Fruit fly (Drosophila melanogaster) whole organism, prepupa: ENCODE results near the gene tyf.

Experiments used
- Blimp-1 ChIP-seq: fragments of 200-800 bp; sonication (Bioruptor generic); optimal IDR thresholded peaks from 3 replicates; lab custom pipeline; 2017; ENCODE audit warnings: missing biosample characterization, missing genetic modification characterization, mild to moderate bottlenecking, moderate library complexity, missing genetic modification reagents
- CG11294 ChIP-seq: fragments of 200-800 bp; sonication (Bioruptor generic); IDR thresholded peaks from 2 replicates; pipeline ENCODE4 v1.3.6; 2022; ENCODE audit warnings: missing biosample characterization, missing genetic modification characterization
- CG11902 ChIP-seq: fragments of 200-800 bp; sonication (Bioruptor generic); optimal IDR thresholded peaks from 3 replicates; lab custom pipeline; 2016; ENCODE audit warnings: missing biosample characterization, missing genetic modification characterization
- CG15336 ChIP-seq: fragments of 200-800 bp; sonication (Bioruptor generic); IDR thresholded peaks from 2 replicates; pipeline ENCODE4 v1.3.6; 2022; ENCODE audit warnings: missing biosample characterization, missing genetic modification characterization
- CG16779 ChIP-seq: fragments of 200-800 bp; sonication (Bioruptor generic); optimal IDR thresholded peaks from 3 replicates; lab custom pipeline; 2017; ENCODE audit warnings: missing biosample characterization, mild to moderate bottlenecking, missing genetic modification characterization
- CG31627 ChIP-seq: fragments of 200-800 bp; sonication (Bioruptor generic); optimal IDR thresholded peaks from 3 replicates; lab custom pipeline; 2016; ENCODE audit warnings: missing biosample characterization, missing genetic modification characterization
- CG3919 ChIP-seq: fragments of 200-800 bp; sonication (Bioruptor generic); optimal IDR thresholded peaks from 3 replicates; lab custom pipeline; 2016; ENCODE audit warnings: missing biosample characterization, missing genetic modification characterization
- CG4318 ChIP-seq: fragments of 200-800 bp; sonication (Bioruptor generic); optimal IDR thresholded peaks from 3 replicates; lab custom pipeline; 2017; ENCODE audit warnings: missing biosample characterization, mild to moderate bottlenecking, missing genetic modification characterization
- CG6792 ChIP-seq: fragments of 200-800 bp; sonication (Bioruptor generic); optimal IDR thresholded peaks from 3 replicates; lab custom pipeline; 2016; ENCODE audit warnings: missing biosample characterization, missing genetic modification characterization
- CG6808 ChIP-seq: fragments of 200-800 bp; sonication (Bioruptor generic); optimal IDR thresholded peaks from 3 replicates; lab custom pipeline; 2017; ENCODE audit warnings: missing biosample characterization, missing genetic modification characterization, mild to moderate bottlenecking, moderate library complexity, missing genetic modification reagents
- CG6854 ChIP-seq: fragments of 200-800 bp; sonication (Bioruptor generic); optimal IDR thresholded peaks from 2 replicates; lab custom pipeline; 2017; ENCODE audit warnings: missing biosample characterization, mild to moderate bottlenecking, missing genetic modification characterization
- CG7368 ChIP-seq: fragments of 200-800 bp; sonication (Bioruptor generic); optimal IDR thresholded peaks from 3 replicates; lab custom pipeline; 2016; ENCODE audit warnings: missing biosample characterization, missing genetic modification characterization
- CG8119 ChIP-seq: fragments of 200-800 bp; sonication (Bioruptor generic); IDR thresholded peaks from 3 replicates; pipeline ENCODE4 v1.3.6; 2022; ENCODE audit warnings: missing biosample characterization, missing genetic modification characterization
- CG8319 ChIP-seq: fragments of 200-800 bp; sonication (Bioruptor generic); optimal IDR thresholded peaks from 3 replicates; lab custom pipeline; 2016; ENCODE audit warnings: missing biosample characterization, missing genetic modification characterization
- CG9139 ChIP-seq: fragments of 200-800 bp; sonication (Bioruptor generic); optimal IDR thresholded peaks from 3 replicates; lab custom pipeline; 2017; ENCODE audit warnings: missing biosample characterization, mild to moderate bottlenecking, missing genetic modification characterization
- Eip75B ChIP-seq: fragments of 200-800 bp; sonication (Bioruptor generic); optimal IDR thresholded peaks from 3 replicates; lab custom pipeline; 2016; ENCODE audit warnings: missing biosample characterization, missing genetic modification characterization
- Ets21C ChIP-seq: fragments of 200-800 bp; sonication (Bioruptor generic); optimal IDR thresholded peaks from 3 replicates; lab custom pipeline; 2016; ENCODE audit warnings: missing biosample characterization, missing genetic modification characterization
- Gug ChIP-seq: fragments of 200-800 bp; sonication (Bioruptor generic); IDR thresholded peaks from 2 replicates; pipeline ENCODE4 v1.3.6; 2022; ENCODE audit warnings: missing biosample characterization, missing genetic modification characterization
- Lpt ChIP-seq: fragments of 200-800 bp; sonication (Bioruptor generic); optimal IDR thresholded peaks from 3 replicates; lab custom pipeline; 2016; ENCODE audit warnings: missing biosample characterization, missing genetic modification characterization
- OdsH ChIP-seq: fragments of 200-800 bp; sonication (Bioruptor generic); optimal IDR thresholded peaks from 3 replicates; lab custom pipeline; 2016; ENCODE audit warnings: missing biosample characterization, missing genetic modification characterization
- Smox ChIP-seq: fragments of 200-800 bp; sonication (Bioruptor generic); optimal IDR thresholded peaks from 3 replicates; lab custom pipeline; 2016; ENCODE audit warnings: missing biosample characterization, missing genetic modification characterization
- Sox14 ChIP-seq: fragments of 200-800 bp; sonication (Bioruptor generic); optimal IDR thresholded peaks from 3 replicates; lab custom pipeline; 2016; ENCODE audit warnings: missing biosample characterization, missing genetic modification characterization
- acj6 ChIP-seq: fragments of 200-800 bp; sonication (Bioruptor generic); optimal IDR thresholded peaks from 3 replicates; lab custom pipeline; 2016; ENCODE audit warnings: missing biosample characterization, missing genetic modification characterization
- cyc ChIP-seq: fragments of 200-800 bp; sonication (Bioruptor generic); optimal IDR thresholded peaks from 3 replicates; lab custom pipeline; 2016; ENCODE audit warnings: missing biosample characterization, missing genetic modification characterization
- dsx ChIP-seq: fragments of 200-800 bp; optimal IDR thresholded peaks from 3 replicates; lab custom pipeline; 2019; ENCODE audit warnings: missing biosample characterization, mild to moderate bottlenecking, missing genetic modification characterization, moderate library complexity; ENCODE audit not compliant: poor library complexity, severe bottlenecking
- eg ChIP-seq: fragments of 200-800 bp; sonication (Bioruptor generic); IDR thresholded peaks from 3 replicates; pipeline ENCODE4 v1.3.6; 2022; ENCODE audit warnings: missing biosample characterization, missing genetic modification characterization
- esn ChIP-seq: fragments of 200-800 bp; sonication (Bioruptor generic); optimal IDR thresholded peaks from 2 replicates; lab custom pipeline; 2016; ENCODE audit warnings: missing biosample characterization, mild to moderate bottlenecking, missing genetic modification characterization, moderate library complexity
- fd59A ChIP-seq: fragments of 200-800 bp; sonication (Bioruptor generic); optimal IDR thresholded peaks from 2 replicates; lab custom pipeline; 2017; ENCODE audit warnings: missing biosample characterization, mild to moderate bottlenecking, missing genetic modification characterization, missing genetic modification reagents
- fd85E ChIP-seq: fragments of 200-800 bp; sonication (Bioruptor generic); optimal IDR thresholded peaks from 3 replicates; lab custom pipeline; 2016; ENCODE audit warnings: missing biosample characterization, missing genetic modification characterization
- fkh ChIP-seq: fragments of 200-800 bp; sonication (Bioruptor generic); optimal IDR thresholded peaks from 3 replicates; lab custom pipeline; 2017; ENCODE audit warnings: missing biosample characterization, mild to moderate bottlenecking, missing genetic modification characterization, moderate library complexity
- lz ChIP-seq: fragments of 200-800 bp; sonication (Bioruptor generic); optimal IDR thresholded peaks from 3 replicates; lab custom pipeline; 2016; ENCODE audit warnings: missing biosample characterization, missing genetic modification characterization
- pdm3 ChIP-seq: fragments of 200-800 bp; sonication (Bioruptor generic); optimal IDR thresholded peaks from 3 replicates; lab custom pipeline; 2016; ENCODE audit warnings: missing biosample characterization, missing genetic modification characterization
- salr ChIP-seq, 2 experiments: fragments of 200-800 bp; sonication (Bioruptor generic); optimal IDR thresholded peaks; 3 replicates each; lab custom pipeline; 2016 to 2018; ENCODE audit warnings: missing biosample characterization in 2 of 2, missing genetic modification characterization in 2 of 2, mild to moderate bottlenecking in 1 of 2
- ss ChIP-seq, 2 experiments: fragments of 200-800 bp; sonication (Bioruptor generic); optimal IDR thresholded peaks; 2 replicates in 1 of 2; 3 replicates in 1 of 2; lab custom pipeline; 2017 to 2018; ENCODE audit warnings: mild to moderate bottlenecking in 2 of 2, missing biosample characterization in 2 of 2, missing genetic modification characterization in 2 of 2, moderate library complexity in 1 of 2
- svp ChIP-seq: fragments of 200-800 bp; sonication (Bioruptor generic); peaks from one replicate; lab custom pipeline; 2016; ENCODE audit warnings: missing biosample characterization, missing genetic modification characterization
- topi ChIP-seq: fragments of 200-800 bp; sonication (Bioruptor generic); optimal IDR thresholded peaks from 3 replicates; lab custom pipeline; 2016; ENCODE audit warnings: missing biosample characterization, missing genetic modification characterization
- vri ChIP-seq: fragments of 200-800 bp; sonication (Bioruptor generic); optimal IDR thresholded peaks from 3 replicates; lab custom pipeline; 2016; ENCODE audit warnings: missing biosample characterization, mild to moderate bottlenecking, missing genetic modification characterization

tyf gene

DNA sequence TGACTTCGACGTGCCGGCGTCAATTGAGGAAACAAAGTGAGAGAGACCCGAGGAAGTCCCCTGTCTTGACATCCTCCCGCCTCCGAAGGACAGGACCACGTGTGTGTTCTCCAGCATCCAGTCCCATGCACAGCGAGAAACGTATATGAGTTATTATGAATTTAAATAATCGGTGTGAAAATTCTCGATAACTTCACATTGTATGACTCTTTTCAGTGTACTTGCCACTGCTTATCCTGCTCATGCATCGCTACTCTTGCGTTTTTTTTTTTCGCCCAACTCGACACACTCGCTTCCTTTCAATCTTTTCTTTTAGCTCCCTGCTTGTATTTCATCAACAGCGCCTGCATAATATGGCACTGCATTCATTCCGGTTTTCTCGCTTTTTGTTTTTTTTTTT lies 59.0 kb downstream of the tyf start (continued):
- TF ChIP-seq eg, result peak; percentile 33; the same call in 1 of the 3 replicates
- TF ChIP-seq salr (GFP tag; optimal IDR thresholded peaks at IDR 0.05; lab: Kevin White, UChicago), result no peak
- TF ChIP-seq fd85E (GFP tag; lab: Kevin White, UChicago), result peak; percentile 33
- TF ChIP-seq Sox14, result peak; percentile 60
- TF ChIP-seq CG6854 (GFP tag; lab: Kevin White, UChicago), result no peak
- TF ChIP-seq lz (GFP tag; lab: Kevin White, UChicago), result peak; percentile 57
- TF ChIP-seq dsx (GFP tag; lab: Kevin White, UChicago), result peak; percentile 55
- peak; percentile 33 for TF ChIP-seq vri (GFP tag; lab: Kevin White, UChicago)
- TF ChIP-seq CG9139 (GFP tag; lab: Kevin White, UChicago), result peak; percentile 5
- TF ChIP-seq CG11902 (GFP tag; lab: Kevin White, UChicago), result peak; percentile 33
- no peak for TF ChIP-seq Blimp-1 (GFP tag; lab: Kevin White, UChicago)
- peak; percentile 55 to 61 for TF ChIP-seq ss (GFP tag; optimal IDR thresholded peaks at IDR 0.05; lab: Kevin White, UChicago)
- peak; percentile 73 for TF ChIP-seq Eip75B (GFP tag; lab: Kevin White, UChicago)
- peak; percentile 53 for TF ChIP-seq OdsH (GFP tag; lab: Kevin White, UChicago)
- peak; percentile 39 for TF ChIP-seq CG31627 (GFP tag; lab: Kevin White, UChicago)
- TF ChIP-seq CG16779, result no peak
- TF ChIP-seq CG8119 (GFP tag; lab: Robert Waterston, UW), result no peak
- TF ChIP-seq fd59A, result no peak
- peak; percentile 62 for TF ChIP-seq pdm3 (GFP tag; lab: Kevin White, UChicago)
- peak; percentile 45 for TF ChIP-seq CG8319 (GFP tag; lab: Kevin White, UChicago)
- peak; percentile 35 for TF ChIP-seq Ets21C
- TF ChIP-seq topi (GFP tag; lab: Kevin White, UChicago), result peak; percentile 64
- TF ChIP-seq CG11294, result no peak
- peak; percentile 52 for TF ChIP-seq acj6
- no peak for TF ChIP-seq Gug (GFP tag; lab: Robert Waterston, UW)
- peak; percentile 56 for TF ChIP-seq esn (GFP tag; lab: Kevin White, UChicago)
- peak; percentile 59 for TF ChIP-seq cyc (GFP tag; lab: Kevin White, UChicago)
- TF ChIP-seq CG4318 (GFP tag; lab: Kevin White, UChicago), result no peak
- TF ChIP-seq CG6808 (GFP tag; lab: Kevin White, UChicago), result peak; percentile 49
- peak; percentile 50 for TF ChIP-seq CG7368 (GFP tag; lab: Kevin White, UChicago)

DNA sequence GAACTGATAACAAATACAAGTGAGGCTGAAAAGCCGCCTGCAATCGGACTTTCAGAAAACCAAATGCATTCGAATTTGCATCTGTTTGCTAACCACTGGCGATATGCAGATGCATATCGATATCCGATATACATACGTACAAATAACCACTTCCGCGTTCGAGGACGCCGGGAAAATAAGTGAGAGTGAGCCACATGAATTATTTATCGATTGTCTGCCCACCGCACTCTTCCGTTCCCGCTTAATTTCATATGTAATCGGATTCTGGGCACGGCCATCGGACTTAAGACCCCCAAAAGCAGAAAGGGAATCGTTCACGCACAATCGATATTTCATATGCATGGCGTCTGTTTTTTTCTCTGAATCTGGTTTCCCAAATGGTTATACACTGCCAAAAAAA lies 60.9 kb downstream of the tyf start:
- TF ChIP-seq cyc (GFP tag; lab: Kevin White, UChicago) (no peak), fkh (GFP tag; lab: Kevin White, UChicago) (no peak), CG3919 (no peak), OdsH (GFP tag; lab: Kevin White, UChicago) (no peak), Gug (GFP tag; lab: Robert Waterston, UW) (no peak)
- TF ChIP-seq, all 60 proteins: peak for 0

DNA sequence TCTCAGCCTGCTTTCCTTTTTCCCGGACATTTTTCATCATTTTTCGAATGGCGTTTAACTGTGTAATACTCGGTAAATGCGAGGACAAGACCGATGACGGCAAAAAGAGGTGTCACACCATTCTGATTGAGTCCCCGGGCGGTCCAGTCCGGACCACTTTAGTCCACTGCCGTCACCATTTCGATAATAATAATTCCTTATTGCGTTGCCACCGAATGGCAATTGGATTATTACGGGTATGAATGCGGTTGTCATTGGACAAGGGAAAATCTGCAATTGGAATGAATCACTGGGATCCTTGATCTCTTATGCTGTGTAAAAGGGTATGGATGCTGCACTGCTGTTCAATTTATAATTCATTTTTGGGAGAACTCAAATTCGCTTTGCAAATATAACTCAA lies 62.0 kb downstream of the tyf start:
- TF ChIP-seq CG6792 (GFP tag; lab: Kevin White, UChicago), result no peak
- TF ChIP-seq acj6, result no peak
- no peak for TF ChIP-seq CG3919
- TF ChIP-seq CG11294, result no peak
- no peak for TF ChIP-seq dsx (GFP tag; lab: Kevin White, UChicago)
- TF ChIP-seq CG8319 (GFP tag; lab: Kevin White, UChicago), result no peak
- TF ChIP-seq svp (GFP tag; lab: Kevin White, UChicago), result no peak
- TF ChIP-seq vri (GFP tag; lab: Kevin White, UChicago), result no peak
- TF ChIP-seq lz (GFP tag; lab: Kevin White, UChicago), result no peak
- no peak for TF ChIP-seq topi (GFP tag; lab: Kevin White, UChicago)
- no peak for TF ChIP-seq CG6854 (GFP tag; lab: Kevin White, UChicago)
- TF ChIP-seq Lpt (GFP tag; lab: Kevin White, UChicago), result no peak
- TF ChIP-seq CG15336, result no peak
- no peak for TF ChIP-seq Eip75B (GFP tag; lab: Kevin White, UChicago)
- TF ChIP-seq Smox (GFP tag; lab: Kevin White, UChicago), result no peak
